Fruit fly (Drosophila melanogaster) whole organism, embryonic: ENCODE measurements around the gene CG11975.

Source experiments
- Awh ChIP-seq: fragments of 200-800 bp; sonication (Bioruptor generic); IDR thresholded peaks from 2 replicates; pipeline ENCODE4, ENCODE4 v1.3.6; 2022; ENCODE audit warnings: missing biosample characterization, missing genetic modification characterization
- C15 ChIP-seq: fragments of 200-800 bp; sonication (Bioruptor generic); IDR thresholded peaks from 3 replicates; pipeline ENCODE4 v1.3.6; 2022; ENCODE audit warnings: missing biosample characterization, missing genetic modification characterization
- CG1024 ChIP-seq: fragments of 200-800 bp; sonication (Bioruptor generic); IDR thresholded peaks from 2 replicates; pipeline ENCODE4 v1.3.6; 2022; ENCODE audit warnings: missing biosample characterization, missing genetic modification characterization
- CG10959 ChIP-seq: fragments of 200-800 bp; sonication (Bioruptor generic); IDR thresholded peaks from 2 replicates; pipeline ENCODE4 v1.3.6; 2022; ENCODE audit warnings: missing biosample characterization, missing genetic modification characterization
- CG14050 ChIP-seq: fragments of 200-800 bp; sonication (Bioruptor generic); IDR thresholded peaks from 3 replicates; pipeline ENCODE4 v1.3.6; 2022; ENCODE audit warnings: missing biosample characterization, missing genetic modification characterization
- CG16813 ChIP-seq: fragments of 200-800 bp; sonication (Bioruptor generic); IDR thresholded peaks from 3 replicates; pipeline ENCODE4 v1.3.6; 2022; ENCODE audit warnings: missing biosample characterization, missing genetic modification characterization; ENCODE audit not compliant: partially characterized antibody
- CG17186 ChIP-seq: fragments of 200-800 bp; sonication (Bioruptor generic); optimal IDR thresholded peaks from 3 replicates; lab custom pipeline; 2017; ENCODE audit warnings: missing biosample characterization, missing genetic modification reagents, missing genetic modification characterization
- CG17328 ChIP-seq: fragments of 200-800 bp; sonication (Bioruptor generic); IDR thresholded peaks from 2 replicates; pipeline ENCODE4 v1.3.6; 2022; ENCODE audit warnings: missing biosample characterization, missing genetic modification characterization
- CG17912 ChIP-seq: fragments of 200-800 bp; sonication (Bioruptor generic); optimal IDR thresholded peaks from 2 replicates; lab custom pipeline; 2018; ENCODE audit warnings: missing biosample characterization, mild to moderate bottlenecking, missing genetic modification characterization
- CG18764 ChIP-seq: fragments of 200-800 bp; sonication (Bioruptor generic); optimal IDR thresholded peaks from 3 replicates; lab custom pipeline; 2016; ENCODE audit warnings: missing biosample characterization, missing genetic modification characterization
- CG3281 ChIP-seq: fragments of 200-800 bp; sonication (Bioruptor generic); optimal IDR thresholded peaks from 3 replicates; lab custom pipeline; 2017; ENCODE audit warnings: missing biosample characterization, mild to moderate bottlenecking, missing genetic modification characterization
- CG34224 ChIP-seq: fragments of 200-800 bp; sonication (Bioruptor generic); IDR thresholded peaks from 3 replicates; pipeline ENCODE4 v1.3.6; 2022; ENCODE audit warnings: missing biosample characterization, missing genetic modification characterization; ENCODE audit not compliant: partially characterized antibody
- CG34422 ChIP-seq: fragments of 200-800 bp; sonication (Bioruptor generic); IDR thresholded peaks from 3 replicates; pipeline ENCODE4 v1.3.6; 2022; ENCODE audit warnings: missing biosample characterization, missing genetic modification characterization
- CG3995 ChIP-seq: fragments of 200-800 bp; sonication (Bioruptor generic); optimal IDR thresholded peaks from 3 replicates; lab custom pipeline; 2016; ENCODE audit warnings: missing biosample characterization, missing genetic modification characterization
- CG4730 ChIP-seq: fragments of 200-800 bp; sonication (Bioruptor generic); IDR thresholded peaks from 2 replicates; pipeline ENCODE4 v1.3.6; 2022; ENCODE audit warnings: missing biosample characterization, missing genetic modification characterization
- CG4820 ChIP-seq: fragments of 200-800 bp; sonication (Bioruptor generic); optimal IDR thresholded peaks from 3 replicates; lab custom pipeline; 2016; ENCODE audit warnings: missing biosample characterization, missing genetic modification characterization
- CG6654 ChIP-seq: fragments of 200-800 bp; sonication (Bioruptor generic); optimal IDR thresholded peaks from 2 replicates; lab custom pipeline; 2017; ENCODE audit warnings: missing biosample characterization, mild to moderate bottlenecking, missing genetic modification characterization
- CG6854 ChIP-seq: fragments of 200-800 bp; sonication (Bioruptor generic); optimal IDR thresholded peaks from 3 replicates; lab custom pipeline; 2017; ENCODE audit warnings: missing biosample characterization, mild to moderate bottlenecking, missing genetic modification characterization
- CG7271 ChIP-seq: fragments of 200-800 bp; sonication (Bioruptor generic); optimal IDR thresholded peaks from 2 replicates; lab custom pipeline; 2018; ENCODE audit warnings: missing biosample characterization, mild to moderate bottlenecking, missing genetic modification characterization, moderate library complexity
- CG8089 ChIP-seq: fragments of 200-800 bp; sonication (Bioruptor generic); optimal IDR thresholded peaks from 3 replicates; lab custom pipeline; 2016; ENCODE audit warnings: missing biosample characterization, missing genetic modification characterization
- CG8765 ChIP-seq: fragments of 200-800 bp; sonication (Bioruptor generic); IDR thresholded peaks from 2 replicates; pipeline ENCODE4 v1.3.6; 2022; ENCODE audit warnings: missing biosample characterization, missing genetic modification characterization
- CG8944 ChIP-seq: fragments of 200-800 bp; sonication (Bioruptor generic); optimal IDR thresholded peaks from 3 replicates; lab custom pipeline; 2016; ENCODE audit warnings: missing biosample characterization, missing genetic modification characterization
- CG9609 ChIP-seq: fragments of 200-800 bp; sonication (Bioruptor generic); optimal IDR thresholded peaks from 3 replicates; lab custom pipeline; 2016; ENCODE audit warnings: missing biosample characterization, missing genetic modification characterization
- Dad ChIP-seq: fragments of 200-800 bp; sonication (Bioruptor generic); optimal IDR thresholded peaks from 3 replicates; lab custom pipeline; 2016; ENCODE audit warnings: missing biosample characterization, missing genetic modification characterization
- Dip3 ChIP-seq: fragments of 200-800 bp; sonication (Bioruptor generic); optimal IDR thresholded peaks from 3 replicates; lab custom pipeline; 2016; ENCODE audit warnings: missing biosample characterization, missing genetic modification characterization
- Dp ChIP-seq: fragments of 200-800 bp; sonication (Bioruptor generic); optimal IDR thresholded peaks from 2 replicates; lab custom pipeline; 2018; ENCODE audit warnings: missing biosample characterization, mild to moderate bottlenecking, missing genetic modification characterization, moderate library complexity
- Ets97D ChIP-seq: fragments of 200-800 bp; sonication (Bioruptor generic); optimal IDR thresholded peaks from 3 replicates; lab custom pipeline; 2016; ENCODE audit warnings: missing biosample characterization, missing genetic modification characterization
- Gug ChIP-seq: fragments of 200-800 bp; sonication (Bioruptor generic); IDR thresholded peaks from 4 replicates; pipeline ENCODE4 v1.3.6; 2022; ENCODE audit warnings: missing biosample characterization, missing genetic modification characterization
- HLH54F ChIP-seq: fragments of 200-800 bp; sonication (Bioruptor generic); optimal IDR thresholded peaks from 3 replicates; lab custom pipeline; 2016; ENCODE audit warnings: missing biosample characterization, missing genetic modification characterization
- Hmx ChIP-seq: fragments of 200-800 bp; sonication (Bioruptor generic); optimal IDR thresholded peaks from 2 replicates; lab custom pipeline; 2016; ENCODE audit warnings: missing biosample characterization, missing genetic modification characterization
- Myb ChIP-seq: fragments of 200-800 bp; sonication (Bioruptor generic); optimal IDR thresholded peaks from 2 replicates; lab custom pipeline; 2016; ENCODE audit warnings: missing biosample characterization, missing genetic modification characterization
- NFAT ChIP-seq: fragments of 200-800 bp; sonication (Bioruptor generic); IDR thresholded peaks from 2 replicates; pipeline ENCODE4 v1.3.6; 2022; ENCODE audit warnings: missing biosample characterization, missing genetic modification characterization
- Scr ChIP-seq: fragments of 200-800 bp; sonication (Bioruptor generic); IDR thresholded peaks from 2 replicates; pipeline ENCODE4 v1.3.6; 2022; ENCODE audit warnings: missing biosample characterization, missing genetic modification characterization; ENCODE audit not compliant: partially characterized antibody
- YL-1 ChIP-seq: fragments of 200-800 bp; sonication (Bioruptor generic); optimal IDR thresholded peaks from 3 replicates; lab custom pipeline; 2017; ENCODE audit warnings: missing biosample characterization, mild to moderate bottlenecking, missing genetic modification characterization
- chn ChIP-seq: fragments of 200-800 bp; sonication (Bioruptor generic); optimal IDR thresholded peaks from 2 replicates; lab custom pipeline; 2016; ENCODE audit warnings: missing biosample characterization, missing genetic modification characterization
- croc ChIP-seq: fragments of 200-800 bp; sonication (Bioruptor generic); conservative IDR thresholded peaks from 3 replicates; pipeline ENCODE4 v1.3.6; 2022; ENCODE audit warnings: missing biosample characterization, missing genetic modification characterization
- crp ChIP-seq, 2 experiments: fragments of 200-800 bp; sonication (Bioruptor generic); optimal IDR thresholded peaks; 2 replicates in 1 of 2; 3 replicates in 1 of 2; lab custom pipeline; 2017; ENCODE audit warnings: missing biosample characterization in 2 of 2, missing genetic modification characterization in 2 of 2, mild to moderate bottlenecking in 1 of 2, moderate library complexity in 1 of 2
- fd102C ChIP-seq: fragments of 200-800 bp; sonication (Bioruptor generic); optimal IDR thresholded peaks from 2 replicates; lab custom pipeline; 2018; ENCODE audit warnings: missing biosample characterization, mild to moderate bottlenecking, missing genetic modification characterization, moderate library complexity
- fu2 ChIP-seq: fragments of 200-800 bp; sonication (Bioruptor generic); optimal IDR thresholded peaks from 2 replicates; lab custom pipeline; 2016; ENCODE audit warnings: missing biosample characterization, missing genetic modification characterization
- her ChIP-seq: fragments of 200-800 bp; sonication (Bioruptor generic); optimal IDR thresholded peaks from 2 replicates; lab custom pipeline; 2016; ENCODE audit warnings: missing biosample characterization, missing genetic modification characterization
- nom ChIP-seq: fragments of 200-800 bp; sonication (Bioruptor generic); optimal IDR thresholded peaks from 2 replicates; lab custom pipeline; 2017; ENCODE audit warnings: missing biosample characterization, missing genetic modification characterization, mild to moderate bottlenecking, moderate library complexity, missing genetic modification reagents
- pb ChIP-seq: fragments of 200-800 bp; sonication (Bioruptor generic); optimal IDR thresholded peaks from 3 replicates; lab custom pipeline; 2016; ENCODE audit warnings: missing biosample characterization, missing genetic modification characterization
- rib ChIP-seq: fragments of 200-800 bp; sonication (Bioruptor generic); IDR thresholded peaks from 2 replicates; pipeline ENCODE4 v1.3.6; 2022; ENCODE audit warnings: missing biosample characterization, missing genetic modification characterization
- sens ChIP-seq: fragments of 200-800 bp; sonication (Bioruptor generic); peaks from one replicate; lab custom pipeline; 2016; ENCODE audit warnings: missing biosample characterization, missing genetic modification characterization
- sna ChIP-seq: fragments of 200-800 bp; sonication (Bioruptor generic); IDR thresholded peaks from 2 replicates; pipeline ENCODE4 v1.3.6; 2022; ENCODE audit warnings: missing biosample characterization, missing genetic modification characterization; ENCODE audit not compliant: partially characterized antibody
- ssp ChIP-seq: fragments of 200-800 bp; sonication (Bioruptor generic); IDR thresholded peaks from 2 replicates; pipeline ENCODE4 v1.3.6; 2022; ENCODE audit warnings: missing biosample characterization, missing genetic modification characterization
- tup ChIP-seq: fragments of 200-800 bp; sonication (Bioruptor generic); optimal IDR thresholded peaks from 2 replicates; lab custom pipeline; 2016; ENCODE audit warnings: missing biosample characterization, mild to moderate bottlenecking, missing genetic modification characterization, moderate library complexity
- vnd ChIP-seq: fragments of 200-800 bp; sonication (Bioruptor generic); IDR thresholded peaks from 3 replicates; pipeline ENCODE4 v1.3.6; 2022; ENCODE audit warnings: missing biosample characterization, missing genetic modification characterization; ENCODE audit not compliant: partially characterized antibody

CG11975 gene

DNA sequence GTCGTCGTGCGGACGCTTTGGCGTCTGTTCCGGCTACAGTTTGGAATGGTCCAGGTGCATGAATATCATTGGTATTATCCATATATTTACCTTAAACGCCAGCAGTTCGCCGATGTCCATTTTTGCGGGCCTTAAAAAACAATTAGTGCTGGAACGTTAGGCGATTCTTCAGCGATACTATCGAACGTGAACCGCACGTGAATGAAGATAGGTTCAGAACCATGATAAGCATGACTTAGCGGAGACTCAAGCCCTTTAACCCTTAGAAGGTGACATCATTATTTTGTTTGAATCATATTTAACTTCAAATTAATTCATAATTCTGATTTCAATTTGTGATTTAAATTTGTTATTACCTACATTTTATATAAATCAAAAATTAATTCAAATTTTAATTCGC, 48.2 kb upstream of the CG11975 start, which contains the start of gene CG11964 (continued):
- peak; percentile 73 for TF ChIP-seq Dp
- TF ChIP-seq Myb (GFP tag; lab: Kevin White, UChicago) = peak; percentile 71
- TF ChIP-seq CG16813 (GFP tag; lab: Robert Waterston, UW) = peak; percentile 100
- peak; percentile 99 for TF ChIP-seq Scr (GFP tag; lab: Robert Waterston, UW)
- TF ChIP-seq Dip3 = peak; percentile 70
- TF ChIP-seq ssp = peak; percentile 52; the same call in 1 of the 2 replicates
- TF ChIP-seq CG8944 = peak; percentile 20
- peak; percentile 79; the same call in 2 of the 4 replicates for TF ChIP-seq Gug (GFP tag; lab: Robert Waterston, UW)
- TF ChIP-seq CG8765 (GFP tag; lab: Robert Waterston, UW) = 0 out of 2 replicates have a peak, but pooled peaks have one; percentile 7
- peak; percentile 67 for TF ChIP-seq NFAT
- TF ChIP-seq sens (GFP tag; lab: Kevin White, UChicago) = peak; percentile 87

DNA sequence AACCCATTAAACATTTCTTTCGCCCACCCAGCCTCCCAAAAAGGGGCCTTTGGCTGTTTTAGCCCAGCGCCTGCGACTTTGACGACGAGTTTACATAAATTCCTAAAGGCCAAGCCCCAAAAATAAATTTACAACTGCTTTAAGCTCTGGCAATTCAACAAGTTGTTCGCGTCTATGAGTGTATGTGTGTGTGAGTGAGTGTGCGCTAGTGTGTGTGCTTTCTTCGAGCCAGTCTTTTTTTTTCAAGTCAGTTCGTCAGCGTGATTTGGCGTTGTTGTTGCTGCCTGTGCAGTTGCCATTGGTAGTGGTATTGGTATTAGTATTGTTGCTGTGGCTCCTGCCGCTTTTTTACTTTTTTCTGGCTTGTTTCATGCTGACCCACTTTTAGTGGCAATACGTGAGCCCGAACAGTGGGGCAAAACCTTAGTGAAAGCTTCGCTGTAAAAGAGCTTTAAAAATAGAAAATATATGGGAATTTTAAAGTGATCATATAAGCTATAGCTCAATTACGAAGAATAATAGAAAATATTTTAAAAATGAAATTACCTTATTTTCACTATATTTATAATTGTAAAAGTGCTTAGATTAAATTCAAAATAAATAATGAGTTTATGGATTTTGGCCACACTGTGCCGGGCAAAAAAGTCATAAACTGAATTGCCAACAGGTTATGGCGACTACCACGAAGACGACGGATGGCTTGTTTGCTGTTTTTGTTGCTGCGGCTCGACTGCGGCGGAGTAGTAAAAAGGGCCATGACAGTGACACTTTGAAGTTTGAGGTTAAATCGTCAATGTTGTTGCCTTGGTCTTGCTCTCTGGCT, 47.3 kb upstream of the CG11975 start:
- TF ChIP-seq CG14050 (GFP tag; lab: Robert Waterston, UW) (peak; percentile 69; the same call in 2 of the 3 replicates), pb (GFP tag; lab: Kevin White, UChicago) (no peak), CG17186 (no peak), her (GFP tag; lab: Kevin White, UChicago) (no peak), Ets97D (GFP tag; lab: Kevin White, UChicago) (peak; percentile 10), Hmx (GFP tag; lab: Kevin White, UChicago) (no peak), tup (GFP tag; lab: Kevin White, UChicago) (no peak), CG18764 (GFP tag; lab: Kevin White, UChicago) (peak; percentile 45), chn (GFP tag; lab: Kevin White, UChicago) (peak; percentile 51), CG4730 (peak; percentile 71), CG16813 (GFP tag; lab: Robert Waterston, UW) (no peak), fd102C (GFP tag; lab: Kevin White, UChicago) (no peak), CG9609 (GFP tag; lab: Kevin White, UChicago) (no peak), CG17328 (GFP tag; lab: Robert Waterston, UW) (peak; percentile 83), CG10959 (GFP tag; lab: Robert Waterston, UW) (peak; percentile 31; the same call in 1 of the 2 replicates), rib (GFP tag; lab: Robert Waterston, UW) (peak; percentile 50; the same call in 1 of the 2 replicates), C15 (no peak), CG6654 (GFP tag; lab: Kevin White, UChicago) (peak; percentile 68), CG6854 (GFP tag; lab: Kevin White, UChicago) (peak; percentile 41), nom (GFP tag; lab: Kevin White, UChicago) (peak; percentile 86), fu2 (GFP tag; lab: Kevin White, UChicago) (no peak), CG3281 (GFP tag; lab: Kevin White, UChicago) (peak; percentile 71), Dad (GFP tag; lab: Kevin White, UChicago) (peak; percentile 9), crp (GFP tag; optimal IDR thresholded peaks at IDR 0.05; lab: Kevin White, UChicago) (peak in 1 of 2 experiments; percentile 22), croc (GFP tag; lab: Robert Waterston, UW) (peak; percentile 81), sna (no peak), CG4820 (GFP tag; lab: Kevin White, UChicago) (peak; percentile 67), HLH54F (GFP tag; lab: Kevin White, UChicago) (no peak), CG3995 (GFP tag; lab: Kevin White, UChicago) (peak; percentile 16), CG34224 (GFP tag; lab: Robert Waterston, UW) (no peak), CG1024 (GFP tag; lab: Robert Waterston, UW) (0 out of 2 replicates have a peak, but pooled peaks have one; percentile 23), CG7271 (no peak), vnd (GFP tag; lab: Robert Waterston, UW) (0 out of 3 replicates have a peak, but pooled peaks have one; percentile 19), CG17912 (peak; percentile 29), YL-1 (GFP tag; lab: Kevin White, UChicago) (peak; percentile 15), CG34422 (GFP tag; lab: Robert Waterston, UW) (peak; percentile 82), CG8089 (GFP tag; lab: Kevin White, UChicago) (no peak), Awh (GFP tag; lab: Robert Waterston, UW) (peak; percentile 78)
